Fruit fly (Drosophila melanogaster): Measurements from ENCODE around the gene lectin-22C.

Gene lectin-22C

dm6 chr2L:2079619-2080018 is 42.6 kb upstream of the lectin-22C start, which contains the start of gene CG12674:
Gene CG12674 (plus strand): TSS chr2L:2079919.
- TF ChIP-seq ab (GFP tag; optimal IDR thresholded peaks at IDR 0.05) (no peak), lab (GFP tag; optimal IDR thresholded peaks at IDR 0.05) (no peak), H2.0 (GFP tag; IDR thresholded peaks at IDR 0.05) (no peak), CG2199 (GFP tag; IDR thresholded peaks at IDR 0.05) (no peak), CG15269 (tag; optimal IDR thresholded peaks at IDR 0.05) (no peak), da (GFP tag; optimal IDR thresholded peaks at IDR 0.05) (no peak), twi (tag; optimal IDR thresholded peaks at IDR 0.05) (no peak), sens-2 (GFP tag; IDR thresholded peaks at IDR 0.05) (no peak), CG1792 (GFP tag; optimal IDR thresholded peaks at IDR 0.05) (no peak), wor (GFP tag; IDR thresholded peaks at IDR 0.05) (no peak), Hand (GFP tag; optimal IDR thresholded peaks at IDR 0.05) (no peak), Taf1 (GFP tag; IDR thresholded peaks at IDR 0.05) (no peak)

- no peak for TF ChIP-seq en (GFP tag; optimal IDR thresholded peaks at IDR 0.05)
- no peak for TF ChIP-seq Doc3 (GFP tag; IDR thresholded peaks at IDR 0.05; ENCODE audit: partially characterized antibody)
- TF ChIP-seq slbo (GFP tag; IDR thresholded peaks at IDR 0.05), result 0 out of 2 replicates have a peak, but pooled peaks have one; percentile 11
- TF ChIP-seq Hmx (GFP tag; optimal IDR thresholded peaks at IDR 0.05), result no peak
- TF ChIP-seq prd (optimal IDR thresholded peaks at IDR 0.05), result no peak
- TF ChIP-seq prd (GFP tag; IDR thresholded peaks at IDR 0.05), result peak; percentile 28; the same call in 1 of the 3 replicates
Measured at dm6 chr2L:2072970-2073369, 35.9 kb upstream of the lectin-22C start.

- TF ChIP-seq CG2129 (GFP tag; IDR thresholded peaks at IDR 0.05; ENCODE audit: partially characterized antibody), result no peak
- no peak for TF ChIP-seq MESR4 (GFP tag; optimal IDR thresholded peaks at IDR 0.05)
- no peak for TF ChIP-seq CG30020 (tag; optimal IDR thresholded peaks at IDR 0.05)
- TF ChIP-seq C15 (GFP tag; IDR thresholded peaks at IDR 0.05), result no peak
- TF ChIP-seq H15 (GFP tag; IDR thresholded peaks at IDR 0.05), result no peak
- no peak for TF ChIP-seq sima (GFP tag; optimal IDR thresholded peaks at IDR 0.05)
- no peak for TF ChIP-seq chinmo (GFP tag; IDR thresholded peaks at IDR 0.05; ENCODE audit: partially characterized antibody)
- no peak for TF ChIP-seq maf-S (GFP tag; optimal IDR thresholded peaks at IDR 0.05)
- no peak for TF ChIP-seq danr (GFP tag; IDR thresholded peaks at IDR 0.05)
- TF ChIP-seq CG13624 (GFP tag; optimal IDR thresholded peaks at IDR 0.05), result no peak
- no peak for TF ChIP-seq CG7928 (GFP tag; optimal IDR thresholded peaks at IDR 0.05)
- no peak for TF ChIP-seq Neu2 (GFP tag; optimal IDR thresholded peaks at IDR 0.05; ENCODE audit: borderline replicate concordance)
- TF ChIP-seq bab2 (GFP tag; optimal IDR thresholded peaks at IDR 0.05), result no peak
- TF ChIP-seq Ets65A (GFP tag), result no peak
- no peak for TF ChIP-seq zen2 (GFP tag; IDR thresholded peaks at IDR 0.05; ENCODE audit: partially characterized antibody)
- no peak for TF ChIP-seq NC2β (GFP tag; optimal IDR thresholded peaks at IDR 0.05)
- no peak for TF ChIP-seq bigmax (GFP tag; optimal IDR thresholded peaks at IDR 0.05)
- TF ChIP-seq CG4404 (GFP tag; IDR thresholded peaks at IDR 0.05), result no peak
- no peak for TF ChIP-seq usp (GFP tag; optimal IDR thresholded peaks at IDR 0.05)
- TF ChIP-seq CG7839 (tag; optimal IDR thresholded peaks at IDR 0.05), result no peak
Measured at dm6 chr2L:2054289-2054688, 17.2 kb upstream of the lectin-22C start, which contains the start of gene Or22c. Gene Or22c (plus strand): TSS chr2L:2054589.

DNA sequence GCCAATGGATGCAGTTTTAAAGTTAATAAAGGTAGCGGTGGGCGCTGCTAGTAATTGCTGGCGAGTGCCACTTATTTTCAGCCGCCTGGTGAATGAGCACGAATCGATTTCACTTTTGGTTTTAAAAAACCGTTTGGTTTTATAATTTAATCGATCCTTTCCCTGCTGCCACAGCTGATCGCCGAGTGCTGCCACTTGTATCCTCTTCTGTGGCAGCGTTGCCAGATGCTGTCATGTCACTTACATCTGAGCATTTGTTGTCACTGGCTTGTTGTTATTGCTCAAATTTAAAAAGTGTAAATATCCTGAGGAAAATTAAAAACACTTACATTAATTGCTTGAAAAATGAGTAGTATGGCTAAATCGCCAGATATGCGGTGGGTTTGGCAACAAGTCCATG is 8.2 kb upstream of the lectin-22C start, which contains the start of gene Kebab:
Gene Kebab (plus strand): TSS at position 230 of the 400 bp plus-strand sequence.
- TF ChIP-seq CG16815 (GFP tag; optimal IDR thresholded peaks at IDR 0.05) (no peak), Pdp1 (GFP tag; optimal IDR thresholded peaks at IDR 0.05) (no peak), CG13624 (GFP tag; optimal IDR thresholded peaks at IDR 0.05) (no peak), kay (GFP tag; optimal IDR thresholded peaks at IDR 0.05) (no peak), p53 (GFP tag; optimal IDR thresholded peaks at IDR 0.05) (no peak), gro (GFP tag; optimal IDR thresholded peaks at IDR 0.05) (no peak), Nf-YC (tag; optimal IDR thresholded peaks at IDR 0.05) (no peak), slbo (GFP tag; IDR thresholded peaks at IDR 0.05) (no peak), CG14710 (tag; optimal IDR thresholded peaks at IDR 0.05) (peak; percentile 36), Ets97D (GFP tag; optimal IDR thresholded peaks at IDR 0.05) (peak; percentile 4), CG12744 (GFP tag; optimal IDR thresholded peaks at IDR 0.05) (no peak), NFAT (GFP tag; IDR thresholded peaks at IDR 0.05) (no peak), CG2678 (tag; optimal IDR thresholded peaks at IDR 0.05) (no peak), pzg (GFP tag; optimal IDR thresholded peaks at IDR 0.05) (peak; percentile 17)
